Worm (Caenorhabditis elegans): ENCODE results near the gene Y54G2A.37.

DNA sequence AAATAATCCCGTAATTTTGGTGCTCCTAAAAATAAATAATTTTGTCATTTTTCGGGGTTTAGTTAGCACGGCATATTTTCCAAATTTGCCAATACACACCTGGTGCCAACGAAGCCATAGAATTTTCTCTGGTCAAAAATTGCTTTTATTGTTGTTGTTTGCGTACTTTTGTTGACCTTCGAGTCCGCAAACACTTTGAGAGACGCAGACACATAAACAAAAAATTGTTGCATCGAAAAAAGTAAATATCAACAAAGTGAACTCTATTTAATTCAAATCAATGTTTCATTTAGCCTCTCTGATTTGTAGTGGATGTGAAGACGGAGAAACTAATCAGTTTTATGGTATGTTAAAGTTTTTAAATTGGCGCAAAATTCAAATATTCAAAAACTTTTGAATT lies 25.8 kb downstream of the Y54G2A.37 start, which contains the start of gene Y54G2A.40:
- TF ChIP-seq ama-1 (optimal IDR thresholded peaks at IDR 0.05) (no peak), tbx-11 (GFP tag; IDR thresholded peaks at IDR 0.05) (no peak), B0310.2 (tag; optimal IDR thresholded peaks at IDR 0.05) (no peak), flt-1 (GFP tag; IDR thresholded peaks at IDR 0.05) (no peak)

Data from whole organism, early embryonic.